Worm (Caenorhabditis elegans): ENCODE results near the gene nlt-1.

DNA sequence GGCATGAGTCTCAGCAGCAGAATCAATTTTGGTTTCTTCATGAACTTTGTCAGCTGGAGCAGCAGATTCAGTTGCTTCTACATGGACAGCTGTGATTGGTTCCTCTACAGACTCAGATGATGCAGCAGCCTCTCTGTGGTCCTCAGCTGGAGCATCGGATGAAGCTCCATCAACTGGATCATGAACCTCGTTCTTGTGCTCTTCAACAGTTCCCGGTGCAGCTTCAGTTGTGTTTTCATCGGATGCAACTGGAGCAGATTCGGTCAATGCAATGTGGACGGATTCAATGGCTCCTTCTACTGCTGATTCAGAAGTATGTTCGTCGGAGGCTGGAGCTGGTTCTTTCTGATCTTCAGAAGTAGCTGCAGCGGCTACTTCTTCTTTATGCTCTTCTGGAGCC lies 13.4 kb upstream of the nlt-1 start:
- TF ChIP-seq sdz-12 (GFP tag; optimal IDR thresholded peaks at IDR 0.05) (no peak), ztf-11 (tag; optimal IDR thresholded peaks at IDR 0.05) (no peak), lin-13 (GFP tag; optimal IDR thresholded peaks at IDR 0.05) (no peak), jun-1 (tag; optimal IDR thresholded peaks at IDR 0.05) (no peak), ZK546.5 (tag; optimal IDR thresholded peaks at IDR 0.05) (no peak), ama-1 (optimal IDR thresholded peaks at IDR 0.05) (no peak)

Data from whole organism, L4 larva.